Worm (Caenorhabditis elegans) whole organism, L4/young adult: ENCODE results near the gene F25E5.16.

Experiments
- W03F9.2 ChIP-seq: fragments of 150-350 bp; optimal IDR thresholded peaks from 2 replicates; lab custom pipeline; 2014; ENCODE audit warnings: missing biosample characterization, missing genetic modification characterization
- dao-5 ChIP-seq: sonication (generic microtip); optimal IDR thresholded peaks from 2 replicates; lab custom pipeline; 2016; ENCODE audit warnings: missing genotype, missing genetic modification characterization, moderate library complexity, missing compliant biosample characterization
- him-1 ChIP-seq: sonication (generic microtip); optimal IDR thresholded peaks from 2 replicates; lab custom pipeline; 2016; ENCODE audit warnings: missing genotype, missing genetic modification reagents, missing genetic modification characterization, missing compliant biosample characterization

Gene F25E5.16

ce11 chrV:7437985-7438384 is at the start of gene F25E5.16:
Gene F25E5.16 (plus strand): TSS chrV:7438285.
- TF ChIP-seq dao-5 (no peak), him-1 (tag; lab: Kevin White, UChicago) (no peak), W03F9.2 (tag; lab: Kevin White, UChicago) (no peak)

- TF ChIP-seq W03F9.2 (tag; lab: Kevin White, UChicago) (no peak), him-1 (tag; lab: Kevin White, UChicago) (no peak), dao-5 (no peak)
These were observed 48.3 kb upstream of the F25E5.16 start, which contains the start of gene C02H6.1 for ce11 chrV:7389771-7390170. Gene C02H6.1 (minus strand): TSS chrV:7389871.

- TF ChIP-seq him-1 (tag; lab: Kevin White, UChicago) (no peak), W03F9.2 (tag; lab: Kevin White, UChicago) (no peak), dao-5 (no peak)
These were observed 46.2 kb upstream of the F25E5.16 start, which contains the start of gene fbxa-105 for ce11 chrV:7391933-7392332. Gene fbxa-105 (minus strand): TSS chrV:7392029.

ce11 chrV:7395359-7395758 is 42.7 kb upstream of the F25E5.16 start, which contains the start of gene srx-9:
Gene srx-9 (minus strand): TSS chrV:7395459.
- TF ChIP-seq him-1 (tag; lab: Kevin White, UChicago) = no peak
- no peak for TF ChIP-seq dao-5
- TF ChIP-seq W03F9.2 (tag; lab: Kevin White, UChicago) = no peak

- TF ChIP-seq dao-5 (no peak), W03F9.2 (tag; lab: Kevin White, UChicago) (no peak), him-1 (tag; lab: Kevin White, UChicago) (no peak)
These were observed 38.9 kb upstream of the F25E5.16 start, which contains the start of gene gst-41 for ce11 chrV:7399202-7399601. Gene gst-41 (minus strand): TSS chrV:7399302.

ce11 chrV:7400095-7400494 is 38.0 kb upstream of the F25E5.16 start, which contains the start of gene cnc-9:
Gene cnc-9 (minus strand): TSS chrV:7400195.
- TF ChIP-seq dao-5 = no peak
- TF ChIP-seq W03F9.2 (tag; lab: Kevin White, UChicago) = no peak
- TF ChIP-seq him-1 (tag; lab: Kevin White, UChicago) = no peak

- TF ChIP-seq W03F9.2 (tag; lab: Kevin White, UChicago) (no peak), him-1 (tag; lab: Kevin White, UChicago) (no peak), dao-5 (no peak)
These were observed 37.5 kb upstream of the F25E5.16 start, which contains the start of gene srx-60 for ce11 chrV:7400588-7400987. Gene srx-60 (plus strand): TSS chrV:7400888.

- TF ChIP-seq dao-5 (no peak), W03F9.2 (tag; lab: Kevin White, UChicago) (no peak), him-1 (tag; lab: Kevin White, UChicago) (no peak)
These were observed 35.7 kb upstream of the F25E5.16 start, which contains the start of gene srj-13 for ce11 chrV:7402355-7402754. Gene srj-13 (plus strand): TSS chrV:7402655.

- TF ChIP-seq dao-5 (no peak), him-1 (tag; lab: Kevin White, UChicago) (no peak), W03F9.2 (tag; lab: Kevin White, UChicago) (no peak)
These were observed 34.6 kb upstream of the F25E5.16 start for ce11 chrV:7403501-7403900.

ce11 chrV:7408520-7408919 is 29.6 kb upstream of the F25E5.16 start, which contains the start of gene srt-6:
Gene srt-6 (minus strand): TSS chrV:7408814.
- TF ChIP-seq W03F9.2 (tag; lab: Kevin White, UChicago) (no peak), him-1 (tag; lab: Kevin White, UChicago) (no peak), dao-5 (no peak)

ce11 chrV:7409599-7409998 is 28.5 kb upstream of the F25E5.16 start, which contains the start of gene R13D7.2:
Gene R13D7.2 (plus strand): TSS chrV:7409899.
- TF ChIP-seq dao-5 (no peak), him-1 (tag; lab: Kevin White, UChicago) (no peak), W03F9.2 (tag; lab: Kevin White, UChicago) (no peak)

ce11 chrV:7411695-7412094 is 26.4 kb upstream of the F25E5.16 start, which contains the start of gene str-41:
Gene str-41 (plus strand): TSS chrV:7411995.
- TF ChIP-seq him-1 (tag; lab: Kevin White, UChicago) (no peak), W03F9.2 (tag; lab: Kevin White, UChicago) (no peak), dao-5 (no peak)

ce11 chrV:7413107-7413774 is 24.8 kb upstream of the F25E5.16 start, which contains the start of gene F18E3.11:
Gene F18E3.11 (plus strand): TSS chrV:7413482.
- TF ChIP-seq W03F9.2 (tag; lab: Kevin White, UChicago) = no peak
- TF ChIP-seq him-1 (tag; lab: Kevin White, UChicago) = no peak
- TF ChIP-seq dao-5 = no peak

ce11 chrV:7414909-7415308 is 23.2 kb upstream of the F25E5.16 start, which contains the start of gene F18E3.12:
Gene F18E3.12 (plus strand): TSS chrV:7414985.
- TF ChIP-seq him-1 (tag; lab: Kevin White, UChicago) = no peak
- no peak for TF ChIP-seq dao-5
- no peak for TF ChIP-seq W03F9.2 (tag; lab: Kevin White, UChicago)
